Worm (Caenorhabditis elegans): ENCODE measurements around the gene F43H9.3.

Gene F43H9.3

ce11 chrV:7980370-7980987 is 44.3 kb downstream of the F43H9.3 start (continued):
- TF ChIP-seq F16B12.6 (tag; optimal IDR thresholded peaks at IDR 0.05), result no peak
- no peak for TF ChIP-seq jun-1 (tag; optimal IDR thresholded peaks at IDR 0.05)
- no peak for TF ChIP-seq unc-62 (GFP tag; optimal IDR thresholded peaks at IDR 0.05)
- TF ChIP-seq Y116A8C.19 (tag; optimal IDR thresholded peaks at IDR 0.05; ENCODE audit: borderline replicate concordance), result no peak
- no peak for TF ChIP-seq nhr-237 (tag; optimal IDR thresholded peaks at IDR 0.05)
- TF ChIP-seq nhr-28 (tag; optimal IDR thresholded peaks at IDR 0.05), result no peak
- no peak for TF ChIP-seq egl-13 (tag; optimal IDR thresholded peaks at IDR 0.05)
- peak; percentile 46 for TF ChIP-seq blmp-1 (tag; optimal IDR thresholded peaks at IDR 0.05)
- TF ChIP-seq zag-1 (tag; optimal IDR thresholded peaks at IDR 0.05), result no peak
- TF ChIP-seq hpl-2 (GFP tag; optimal IDR thresholded peaks at IDR 0.05), result no peak
- no peak for TF ChIP-seq nhr-20 (tag; optimal IDR thresholded peaks at IDR 0.05)
- TF ChIP-seq unc-86 (tag; optimal IDR thresholded peaks at IDR 0.05), result no peak
- TF ChIP-seq aha-1 (tag; optimal IDR thresholded peaks at IDR 0.05), result no peak
- peak; percentile 18 for TF ChIP-seq skn-1 (tag; optimal IDR thresholded peaks at IDR 0.05)
- no peak for TF ChIP-seq tlp-1 (tag; optimal IDR thresholded peaks at IDR 0.05)
- TF ChIP-seq fos-1 (tag; optimal IDR thresholded peaks at IDR 0.05), result no peak
- TF ChIP-seq ets-5 (GFP tag; IDR thresholded peaks at IDR 0.05), result no peak
- TF ChIP-seq rnt-1 (tag; optimal IDR thresholded peaks at IDR 0.05), result peak; percentile 8
- no peak for TF ChIP-seq nhr-84 (tag; optimal IDR thresholded peaks at IDR 0.05)
- TF ChIP-seq efl-1 (optimal IDR thresholded peaks at IDR 0.05), result no peak
- TF ChIP-seq efl-1 (GFP tag; optimal IDR thresholded peaks at IDR 0.05 in 1 of 2), result peak in 1 of 2 experiments; percentile 48
- no peak for TF ChIP-seq alr-1 (tag; optimal IDR thresholded peaks at IDR 0.05; ENCODE audit: borderline replicate concordance)
- peak; percentile 26 for TF ChIP-seq dsc-1 (tag; optimal IDR thresholded peaks at IDR 0.05)
- TF ChIP-seq ama-1 (optimal IDR thresholded peaks at IDR 0.05), result no peak
- no peak for TF ChIP-seq unc-130 (tag; optimal IDR thresholded peaks at IDR 0.05)
- no peak for TF ChIP-seq lin-13 (GFP tag; optimal IDR thresholded peaks at IDR 0.05)
- TF ChIP-seq nhr-12 (tag; optimal IDR thresholded peaks at IDR 0.05), result no peak

- TF ChIP-seq unc-130 (tag; optimal IDR thresholded peaks at IDR 0.05), result no peak
- peak; percentile 79 for TF ChIP-seq nhr-85 (tag)
- TF ChIP-seq nhr-20 (tag; optimal IDR thresholded peaks at IDR 0.05), result peak; percentile 56
- TF ChIP-seq lin-39 (tag; optimal IDR thresholded peaks at IDR 0.05), result no peak
- TF ChIP-seq zip-4 (GFP tag; optimal IDR thresholded peaks at IDR 0.05), result no peak
- no peak for TF ChIP-seq efl-3 (GFP tag; optimal IDR thresholded peaks at IDR 0.05)
- TF ChIP-seq pqm-1 (tag; optimal IDR thresholded peaks at IDR 0.05), result no peak
- TF ChIP-seq egl-27 (tag; optimal IDR thresholded peaks at IDR 0.05), result no peak
- peak; percentile 71 for TF ChIP-seq lin-14 (GFP tag; optimal IDR thresholded peaks at IDR 0.05)
- TF ChIP-seq F16B12.6 (tag; optimal IDR thresholded peaks at IDR 0.05), result peak; percentile 10
- no peak for TF ChIP-seq unc-30 (tag; optimal IDR thresholded peaks at IDR 0.05)
- TF ChIP-seq snu-23 (GFP tag; optimal IDR thresholded peaks at IDR 0.05), result peak; percentile 56
- TF ChIP-seq ceh-88 (GFP tag; IDR thresholded peaks at IDR 0.05), result no peak
- TF ChIP-seq nhr-237 (tag; optimal IDR thresholded peaks at IDR 0.05), result no peak
- TF ChIP-seq jun-1 (tag; optimal IDR thresholded peaks at IDR 0.05), result no peak
- peak; percentile 46 for TF ChIP-seq C16A3.4 (tag; optimal IDR thresholded peaks at IDR 0.05)
- peak in 1 of 2 experiments; percentile 82 for TF ChIP-seq lsy-2 (tag; optimal IDR thresholded peaks at IDR 0.05)
- TF ChIP-seq dpl-1 (GFP tag; optimal IDR thresholded peaks at IDR 0.05), result peak in 2 of 3 experiments; percentile 12 to 31
- TF ChIP-seq mep-1 (tag; optimal IDR thresholded peaks at IDR 0.05), result peak; percentile 24
- peak; percentile 77 for TF ChIP-seq blmp-1 (tag; optimal IDR thresholded peaks at IDR 0.05)
- peak in 1 of 2 experiments; percentile 27 for TF ChIP-seq mdl-1 (tag; optimal IDR thresholded peaks at IDR 0.05)
- peak in 1 of 2 experiments; percentile 65 for TF ChIP-seq lin-35 (GFP tag; optimal IDR thresholded peaks at IDR 0.05)
- no peak for TF ChIP-seq ets-5 (GFP tag; IDR thresholded peaks at IDR 0.05)
- peak in 2 of 6 experiments; percentile 3 to 75 for TF ChIP-seq elt-3 (tag; optimal IDR thresholded peaks at IDR 0.05)
- no peak for TF ChIP-seq fkh-4 (tag; optimal IDR thresholded peaks at IDR 0.05; ENCODE audit: borderline replicate concordance)
- TF ChIP-seq hlh-17 (GFP tag; optimal IDR thresholded peaks at IDR 0.05; ENCODE audit: borderline replicate concordance), result no peak
- TF ChIP-seq snpc-4 (tag; optimal IDR thresholded peaks at IDR 0.05), result no peak
- peak; percentile 7 for TF ChIP-seq nhr-71 (tag; optimal IDR thresholded peaks at IDR 0.05)
- peak; percentile 13 to 20 for TF ChIP-seq efl-1 (optimal IDR thresholded peaks at IDR 0.05)
- peak in 1 of 2 experiments; percentile 93 for TF ChIP-seq efl-1 (GFP tag; optimal IDR thresholded peaks at IDR 0.05 in 1 of 2)
- TF ChIP-seq skn-1 (tag; optimal IDR thresholded peaks at IDR 0.05), result no peak
Observed at ce11 chrV:7978798-7979197, 45.9 kb downstream of the F43H9.3 start.

All from whole organism, L1 larva.